Fruit fly (Drosophila melanogaster): ENCODE measurements around the gene CG12289.
A peak's percentile ranks its signal among the peaks of the same experiment; 100 is the strongest.

Gene CG12289

DNA sequence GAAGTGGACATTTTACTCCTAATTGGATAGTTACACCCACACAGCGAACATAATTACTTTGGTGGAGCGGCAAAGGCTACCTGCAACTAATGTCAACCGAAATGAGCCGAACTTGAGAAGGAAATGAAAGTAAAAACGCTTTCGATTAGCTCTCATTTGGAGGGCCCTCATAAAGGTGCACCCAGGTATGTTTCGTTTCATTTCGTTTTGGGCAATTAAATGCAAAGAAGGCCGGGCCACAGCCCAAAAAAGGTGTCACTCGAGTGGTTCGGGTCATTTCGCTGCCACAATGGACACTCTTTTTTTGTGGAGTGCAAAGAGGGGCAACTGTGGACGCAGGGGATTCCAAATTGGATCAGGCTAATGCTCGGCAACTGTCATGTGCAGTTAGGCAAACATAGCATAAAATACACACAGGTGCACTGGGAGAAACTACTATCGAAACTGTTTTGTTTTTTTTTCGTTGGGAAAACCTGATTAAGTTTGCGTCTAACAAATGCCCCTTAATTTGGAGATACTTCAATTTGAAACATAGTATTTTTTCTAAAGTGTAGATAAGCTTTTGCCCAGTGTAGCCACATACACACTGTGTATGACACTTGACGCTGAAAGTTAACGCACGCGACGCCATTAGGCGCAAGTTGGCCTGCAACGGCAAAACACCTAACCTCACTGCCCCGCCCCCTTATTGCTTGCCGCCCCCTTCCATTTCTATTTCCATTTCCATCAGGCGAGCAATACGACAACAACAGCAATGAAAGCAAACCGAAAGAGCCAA lies 41.6 kb downstream of the CG12289 start (continued):
- TF ChIP-seq Eip78C (GFP tag), result peak; percentile 72

DNA sequence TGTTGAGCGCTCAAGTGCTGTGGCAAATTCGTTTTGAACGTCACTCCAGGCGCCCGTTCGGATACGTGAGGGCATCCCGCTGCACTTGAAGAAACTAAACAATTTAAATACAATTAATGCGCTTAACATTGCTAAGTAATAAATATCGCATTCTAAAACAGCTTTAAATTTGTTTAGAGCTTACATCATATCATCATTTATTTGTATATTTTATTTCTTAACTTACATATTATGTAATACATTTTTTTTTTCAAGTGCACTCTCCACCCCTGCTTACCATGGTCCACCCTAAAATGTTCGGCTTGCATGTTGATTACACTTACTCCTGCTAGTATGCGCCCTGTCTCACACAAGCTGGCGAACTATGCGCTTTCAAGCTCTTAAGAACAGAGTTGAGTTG lies 42.9 kb downstream of the CG12289 start:
- TF ChIP-seq acj6 (GFP tag; optimal IDR thresholded peaks at IDR 0.05) (peak; percentile 74), fkh (GFP tag; optimal IDR thresholded peaks at IDR 0.05) (no peak), CG16779 (tag; optimal IDR thresholded peaks at IDR 0.05) (no peak), CG6792 (GFP tag; optimal IDR thresholded peaks at IDR 0.05) (peak; percentile 73), CG6163 (GFP tag; IDR thresholded peaks at IDR 0.05) (peak; percentile 80), Sox14 (GFP tag; optimal IDR thresholded peaks at IDR 0.05) (peak; percentile 20), Sox15 (GFP tag; optimal IDR thresholded peaks at IDR 0.05) (peak; percentile 24), CG31627 (GFP tag; optimal IDR thresholded peaks at IDR 0.05) (peak; percentile 50), CG10669 (GFP tag; optimal IDR thresholded peaks at IDR 0.05) (peak; percentile 65), CG6854 (GFP tag; optimal IDR thresholded peaks at IDR 0.05) (no peak), ss (GFP tag; optimal IDR thresholded peaks at IDR 0.05) (peak; percentile 47 to 65), Lpt (GFP tag; optimal IDR thresholded peaks at IDR 0.05) (peak; percentile 28), Ets21C (GFP tag; optimal IDR thresholded peaks at IDR 0.05) (peak; percentile 16), CG8319 (GFP tag; optimal IDR thresholded peaks at IDR 0.05) (peak; percentile 48), CG8119 (GFP tag; IDR thresholded peaks at IDR 0.05) (peak; percentile 69), salr (GFP tag; optimal IDR thresholded peaks at IDR 0.05) (peak; percentile 8 to 18), Eip93F (GFP tag; optimal IDR thresholded peaks at IDR 0.05) (no peak), spab (GFP tag; optimal IDR thresholded peaks at IDR 0.05) (peak; percentile 48), svp (GFP tag) (peak; percentile 80), Blimp-1 (GFP tag; optimal IDR thresholded peaks at IDR 0.05) (peak; percentile 14), Ets96B (tag; optimal IDR thresholded peaks at IDR 0.05) (peak; percentile 63), Smox (GFP tag; optimal IDR thresholded peaks at IDR 0.05) (peak; percentile 63), Gug (GFP tag; IDR thresholded peaks at IDR 0.05) (peak; percentile 44; the same call in 1 of the 2 replicates), fd85E (GFP tag; optimal IDR thresholded peaks at IDR 0.05) (no peak), CG6276 (GFP tag; optimal IDR thresholded peaks at IDR 0.05) (no peak), Hr4 (GFP tag; optimal IDR thresholded peaks at IDR 0.05) (peak; percentile 47), CG1621 (tag; optimal IDR thresholded peaks at IDR 0.05) (peak; percentile 66), Eip75B (GFP tag; optimal IDR thresholded peaks at IDR 0.05) (peak; percentile 63), topi (GFP tag; optimal IDR thresholded peaks at IDR 0.05) (peak; percentile 55), dac (GFP tag; optimal IDR thresholded peaks at IDR 0.05) (no peak), Hr38 (GFP tag; optimal IDR thresholded peaks at IDR 0.05) (no peak), dsx (GFP tag; optimal IDR thresholded peaks at IDR 0.05; ENCODE audit: poor library complexity, severe bottlenecking) (peak; percentile 41), CG6808 (GFP tag; optimal IDR thresholded peaks at IDR 0.05) (peak; percentile 58), net (GFP tag; optimal IDR thresholded peaks at IDR 0.05) (peak; percentile 59), vri (GFP tag; optimal IDR thresholded peaks at IDR 0.05) (peak; percentile 43), cyc (GFP tag; optimal IDR thresholded peaks at IDR 0.05) (peak; percentile 51), CG3032 (tag; optimal IDR thresholded peaks at IDR 0.05) (peak; percentile 64), OdsH (GFP tag; optimal IDR thresholded peaks at IDR 0.05) (peak; percentile 73), CG4318 (GFP tag; optimal IDR thresholded peaks at IDR 0.05) (peak; percentile 44), CG11762 (GFP tag; optimal IDR thresholded peaks at IDR 0.05; ENCODE audit: insufficient read depth) (peak; percentile 52), CG10631 (GFP tag; optimal IDR thresholded peaks at IDR 0.05) (peak; percentile 79), CG11294 (GFP tag; IDR thresholded peaks at IDR 0.05) (peak; percentile 41; the same call in 1 of the 2 replicates), achi (GFP tag; optimal IDR thresholded peaks at IDR 0.05) (peak; percentile 69), Eip78C (GFP tag) (peak; percentile 86), pdm3 (GFP tag; optimal IDR thresholded peaks at IDR 0.05) (peak; percentile 55), Met (GFP tag; optimal IDR thresholded peaks at IDR 0.05) (peak; percentile 70), CG11902 (GFP tag; optimal IDR thresholded peaks at IDR 0.05) (peak; percentile 17), CG15336 (GFP tag; IDR thresholded peaks at IDR 0.05) (peak; percentile 48; the same call in 1 of the 2 replicates)

Measured in whole organism, prepupa.